Fruit fly (Drosophila melanogaster) whole organism, embryonic: Measurements from ENCODE around the gene CG5013.

Experiments
- Ada2b ChIP-seq: fragments of 200-800 bp; sonication (Bioruptor generic); IDR thresholded peaks from 2 replicates; pipeline ENCODE4 v1.3.6; 2022; ENCODE audit warnings: missing biosample characterization, missing genetic modification characterization
- B-H1 ChIP-seq: fragments of 200-800 bp; sonication (Bioruptor generic); IDR thresholded peaks from 3 replicates; pipeline ENCODE4 v1.3.6; 2022; ENCODE audit warnings: missing biosample characterization, missing genetic modification characterization
- CG10147 ChIP-seq: fragments of 200-800 bp; sonication (Bioruptor generic); optimal IDR thresholded peaks from 2 replicates; lab custom pipeline; 2019; ENCODE audit warnings: missing biosample characterization, mild to moderate bottlenecking, missing genetic modification characterization, moderate library complexity
- CG10462 ChIP-seq: fragments of 200-800 bp; sonication (Bioruptor generic); optimal IDR thresholded peaks from 2 replicates; lab custom pipeline; 2016; ENCODE audit warnings: missing biosample characterization, missing genetic modification characterization
- CG10979 ChIP-seq: fragments of 200-800 bp; sonication (Bioruptor generic); optimal IDR thresholded peaks from 2 replicates; lab custom pipeline; 2018; ENCODE audit warnings: missing biosample characterization, mild to moderate bottlenecking, missing genetic modification characterization, moderate library complexity
- CG11085 ChIP-seq: fragments of 200-800 bp; sonication (Bioruptor generic); IDR thresholded peaks from 2 replicates; pipeline ENCODE4 v1.3.6; 2022; ENCODE audit warnings: missing biosample characterization, missing genetic modification characterization
- CG15011 ChIP-seq: fragments of 200-800 bp; sonication (Bioruptor generic); optimal IDR thresholded peaks from 3 replicates; lab custom pipeline; 2018; ENCODE audit warnings: missing biosample characterization, mild to moderate bottlenecking, missing genetic modification characterization
- CG17328 ChIP-seq: fragments of 200-800 bp; sonication (Bioruptor generic); IDR thresholded peaks from 2 replicates; pipeline ENCODE4 v1.3.6; 2022; ENCODE audit warnings: missing biosample characterization, missing genetic modification characterization
- CG17568 ChIP-seq: fragments of 200-800 bp; sonication (Bioruptor generic); optimal IDR thresholded peaks from 2 replicates; lab custom pipeline; 2018; ENCODE audit warnings: missing biosample characterization, mild to moderate bottlenecking, missing genetic modification characterization, moderate library complexity
- CG1832 ChIP-seq: fragments of 200-800 bp; sonication (Bioruptor generic); optimal IDR thresholded peaks from 2 replicates; lab custom pipeline; 2017; ENCODE audit warnings: missing biosample characterization, mild to moderate bottlenecking, missing genetic modification characterization, inconsistent platforms
- CG18599 ChIP-seq: fragments of 200-800 bp; sonication (Bioruptor generic); optimal IDR thresholded peaks from 3 replicates; lab custom pipeline; 2017; ENCODE audit warnings: missing biosample characterization, missing genetic modification characterization, mild to moderate bottlenecking, moderate library complexity, missing genetic modification reagents
- CG2889 ChIP-seq: fragments of 200-800 bp; sonication (Bioruptor generic); IDR thresholded peaks from 3 replicates; pipeline ENCODE4 v1.3.6; 2022; ENCODE audit warnings: missing biosample characterization, missing genetic modification characterization
- CG3407 ChIP-seq: fragments of 200-800 bp; sonication (Bioruptor generic); optimal IDR thresholded peaks from 2 replicates; lab custom pipeline; 2018; ENCODE audit warnings: missing biosample characterization, mild to moderate bottlenecking, missing genetic modification characterization
- CG34422 ChIP-seq: fragments of 200-800 bp; sonication (Bioruptor generic); IDR thresholded peaks from 3 replicates; pipeline ENCODE4 v1.3.6; 2022; ENCODE audit warnings: missing biosample characterization, missing genetic modification characterization
- CG4424 ChIP-seq: fragments of 200-800 bp; sonication (Bioruptor generic); optimal IDR thresholded peaks from 3 replicates; lab custom pipeline; 2016; ENCODE audit warnings: missing biosample characterization, missing genetic modification characterization
- CG6654 ChIP-seq: fragments of 200-800 bp; sonication (Bioruptor generic); optimal IDR thresholded peaks from 2 replicates; lab custom pipeline; 2017; ENCODE audit warnings: missing biosample characterization, mild to moderate bottlenecking, missing genetic modification characterization
- CG6813 ChIP-seq: fragments of 200-800 bp; sonication (Bioruptor generic); optimal IDR thresholded peaks from 2 replicates; lab custom pipeline; 2017; ENCODE audit warnings: missing biosample characterization, missing genetic modification characterization, mild to moderate bottlenecking, moderate library complexity, missing genetic modification reagents
- CG8089 ChIP-seq: fragments of 200-800 bp; sonication (Bioruptor generic); optimal IDR thresholded peaks from 3 replicates; lab custom pipeline; 2016; ENCODE audit warnings: missing biosample characterization, missing genetic modification characterization
- CG8359 ChIP-seq: fragments of 200-800 bp; sonication (Bioruptor generic); optimal IDR thresholded peaks from 2 replicates; lab custom pipeline; 2017; ENCODE audit warnings: missing biosample characterization, mild to moderate bottlenecking, missing genetic modification characterization, borderline replicate concordance
- CG8924 ChIP-seq: fragments of 200-800 bp; optimal IDR thresholded peaks from 3 replicates; lab custom pipeline; 2019; ENCODE audit warnings: missing biosample characterization, mild to moderate bottlenecking, missing genetic modification characterization, moderate library complexity
- Camta ChIP-seq: fragments of 200-800 bp; sonication (Bioruptor generic); optimal IDR thresholded peaks from 2 replicates; lab custom pipeline; 2016; ENCODE audit warnings: missing biosample characterization, missing genetic modification characterization
- Deaf1 ChIP-seq: fragments of 200-800 bp; optimal IDR thresholded peaks from 3 replicates; lab custom pipeline; 2019; ENCODE audit warnings: missing biosample characterization, mild to moderate bottlenecking, missing genetic modification characterization, moderate library complexity
- Dip3 ChIP-seq: fragments of 200-800 bp; sonication (Bioruptor generic); optimal IDR thresholded peaks from 3 replicates; lab custom pipeline; 2016; ENCODE audit warnings: missing biosample characterization, missing genetic modification characterization
- Fer3 ChIP-seq: fragments of 200-800 bp; sonication (Bioruptor generic); optimal IDR thresholded peaks from 2 replicates; lab custom pipeline; 2018; ENCODE audit warnings: missing biosample characterization, mild to moderate bottlenecking, missing genetic modification characterization, moderate library complexity
- GATAe ChIP-seq: fragments of 200-800 bp; sonication (Bioruptor generic); conservative IDR thresholded peaks from 2 replicates; pipeline ENCODE4 v1.3.6; 2022; ENCODE audit warnings: missing biosample characterization, missing genetic modification characterization
- Med ChIP-seq: fragments of 200-800 bp; sonication (Bioruptor generic); peaks from one replicate; lab custom pipeline; 2016; ENCODE audit warnings: missing biosample characterization, missing genetic modification characterization, mild to moderate bottlenecking, inconsistent platforms, moderate library complexity
- Nf-YB ChIP-seq: fragments of 200-800 bp; sonication (Bioruptor generic); optimal IDR thresholded peaks from 3 replicates; lab custom pipeline; 2019; ENCODE audit warnings: missing biosample characterization, mild to moderate bottlenecking, missing genetic modification characterization, moderate library complexity
- Ravus ChIP-seq: fragments of 200-800 bp; sonication (Bioruptor generic); IDR thresholded peaks from 2 replicates; pipeline ENCODE4 v1.3.6; 2022; ENCODE audit warnings: missing biosample characterization, missing genetic modification characterization
- Ssrp ChIP-seq: fragments of 200-800 bp; sonication (Bioruptor generic); optimal IDR thresholded peaks from 2 replicates; lab custom pipeline; 2018; ENCODE audit warnings: missing biosample characterization, mild to moderate bottlenecking, missing genetic modification characterization, moderate library complexity
- Taf1 ChIP-seq: fragments of 200-800 bp; sonication (Bioruptor generic); IDR thresholded peaks from 2 replicates; pipeline ENCODE4 v1.3.6; 2022; ENCODE audit warnings: missing biosample characterization, missing genetic modification characterization
- al ChIP-seq: fragments of 200-800 bp; sonication (Bioruptor generic); IDR thresholded peaks from 2 replicates; pipeline ENCODE4 v1.3.6; 2022; ENCODE audit warnings: missing biosample characterization, missing genetic modification characterization
- ci ChIP-seq: fragments of 200-800 bp; sonication (Bioruptor generic); IDR thresholded peaks from 3 replicates; pipeline ENCODE4 v1.3.6; 2022; ENCODE audit warnings: missing biosample characterization, missing genetic modification characterization
- esg ChIP-seq: fragments of 200-800 bp; sonication (Bioruptor generic); conservative IDR thresholded peaks from 2 replicates; pipeline ENCODE4 v1.3.6; 2022; ENCODE audit warnings: missing biosample characterization, missing genetic modification characterization
- gsb ChIP-seq: fragments of 200-800 bp; sonication (Bioruptor generic); IDR thresholded peaks from 2 replicates; pipeline ENCODE4 v1.3.6; 2022; ENCODE audit warnings: missing biosample characterization, missing genetic modification characterization
- kni ChIP-seq: fragments of 200-800 bp; sonication (Bioruptor generic); optimal IDR thresholded peaks from 3 replicates; lab custom pipeline; 2017; ENCODE audit warnings: mild to moderate bottlenecking, missing biosample characterization, missing genetic modification reagents, missing genetic modification characterization
- nau ChIP-seq: fragments of 200-800 bp; sonication (Bioruptor generic); optimal IDR thresholded peaks from 3 replicates; lab custom pipeline; 2017; ENCODE audit warnings: missing biosample characterization, mild to moderate bottlenecking, missing genetic modification characterization, missing genetic modification reagents
- pan ChIP-seq, 4 experiments: fragments of >200 bp in 3 of 4; fragments of 200-800 bp in 1 of 4; sonication (Bioruptor generic) in 1 of 4; optimal IDR thresholded peaks in 3 of 4; IDR thresholded peaks in 1 of 4; 2 replicates each; pipeline versions ENCODE4 v1.3.6 to Lab custom; 2017 to 2022; ENCODE audit warnings: missing biosample characterization in 2 of 4, missing genetic modification characterization in 2 of 4, mixed read lengths in 1 of 4
- pros ChIP-seq: fragments of 200-800 bp; sonication (Bioruptor generic); optimal IDR thresholded peaks from 3 replicates; lab custom pipeline; 2019; ENCODE audit warnings: missing biosample characterization, mild to moderate bottlenecking, missing genetic modification characterization, moderate library complexity
- rib ChIP-seq: fragments of 200-800 bp; sonication (Bioruptor generic); IDR thresholded peaks from 2 replicates; pipeline ENCODE4 v1.3.6; 2022; ENCODE audit warnings: missing biosample characterization, missing genetic modification characterization
- ro ChIP-seq: fragments of 200-800 bp; sonication (Bioruptor generic); IDR thresholded peaks from 2 replicates; pipeline ENCODE4 v1.3.6; 2022; ENCODE audit warnings: missing biosample characterization, missing genetic modification characterization
- salm ChIP-seq: fragments of 200-800 bp; sonication (Bioruptor generic); optimal IDR thresholded peaks from 2 replicates; lab custom pipeline; 2018; ENCODE audit warnings: missing biosample characterization, mild to moderate bottlenecking, missing genetic modification characterization
- sisA ChIP-seq: fragments of 200-800 bp; sonication (Bioruptor generic); IDR thresholded peaks from 2 replicates; pipeline ENCODE4 v1.3.6; 2022; ENCODE audit warnings: missing biosample characterization, missing genetic modification characterization
- sna ChIP-seq: fragments of 200-800 bp; sonication (Bioruptor generic); IDR thresholded peaks from 2 replicates; pipeline ENCODE4 v1.3.6; 2022; ENCODE audit warnings: missing biosample characterization, missing genetic modification characterization; ENCODE audit not compliant: partially characterized antibody
- stc ChIP-seq: fragments of 200-800 bp; sonication (Bioruptor generic); IDR thresholded peaks from 2 replicates; pipeline ENCODE4 v1.3.6; 2022; ENCODE audit warnings: missing biosample characterization, missing genetic modification characterization
- sug ChIP-seq: fragments of 200-800 bp; optimal IDR thresholded peaks from 2 replicates; lab custom pipeline; 2019; ENCODE audit warnings: missing biosample characterization, mild to moderate bottlenecking, missing genetic modification characterization, moderate library complexity
- vfl ChIP-seq: fragments of 200-800 bp; sonication (Bioruptor generic); optimal IDR thresholded peaks from 2 replicates; lab custom pipeline; 2016; ENCODE audit warnings: missing biosample characterization, missing genetic modification characterization
- vnd ChIP-seq: fragments of 200-800 bp; sonication (Bioruptor generic); IDR thresholded peaks from 3 replicates; pipeline ENCODE4 v1.3.6; 2022; ENCODE audit warnings: missing biosample characterization, missing genetic modification characterization; ENCODE audit not compliant: partially characterized antibody
- vvl ChIP-seq: fragments of 200-800 bp; sonication (Bioruptor generic); IDR thresholded peaks from 2 replicates; pipeline ENCODE4 v1.3.6; 2022; ENCODE audit warnings: missing biosample characterization, missing genetic modification characterization
- z ChIP-seq: fragments of 200-800 bp; sonication (Bioruptor generic); IDR thresholded peaks from 3 replicates; pipeline ENCODE4 v1.3.6; 2022; ENCODE audit warnings: missing biosample characterization, missing genetic modification characterization
- zen ChIP-seq: fragments of 200-800 bp; sonication (Bioruptor generic); optimal IDR thresholded peaks from 3 replicates; lab custom pipeline; 2018; ENCODE audit warnings: missing biosample characterization, mild to moderate bottlenecking, missing genetic modification characterization, moderate library complexity

Gene CG5013

DNA sequence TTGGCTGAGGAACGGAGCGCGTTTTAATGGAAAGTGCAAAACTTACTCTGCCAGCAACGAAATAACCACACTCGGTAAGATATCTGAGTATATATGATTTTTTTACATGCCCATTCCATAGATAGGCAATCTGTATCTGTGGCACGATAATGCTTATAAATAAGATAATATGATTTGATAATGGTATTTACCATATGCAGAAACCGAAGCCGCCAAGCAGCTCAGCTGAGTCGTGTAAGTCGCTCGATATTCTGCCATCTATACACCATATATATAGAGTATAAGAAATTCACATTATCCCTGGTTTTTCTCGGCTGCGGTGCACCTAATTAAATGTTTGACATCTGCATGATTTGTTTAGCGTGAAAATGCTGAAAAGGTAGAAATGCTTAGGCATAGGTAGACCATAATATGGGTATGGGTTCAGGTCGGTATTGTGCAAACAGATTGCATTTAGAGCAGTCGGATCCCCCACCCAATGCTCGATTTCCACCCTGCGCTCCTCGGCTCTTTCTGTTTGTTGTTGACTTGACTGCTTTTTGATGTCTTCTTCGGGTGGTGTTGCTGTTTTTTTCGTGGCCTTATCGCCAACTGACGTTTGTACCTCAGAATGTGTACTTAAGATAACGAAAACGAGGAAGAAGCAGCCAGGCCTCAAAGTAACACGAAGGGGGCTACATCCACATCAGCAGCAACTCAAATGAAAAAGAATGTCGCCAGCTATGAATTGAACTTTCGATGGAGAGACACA, 42.5 kb upstream of the CG5013 start:
- TF ChIP-seq CG3407 (no peak), CG10462 (no peak), salm (tag; lab: Kevin White, UChicago) (no peak), CG10979 (no peak), ro (GFP tag; lab: Robert Waterston, UW) (no peak), Dip3 (GFP tag; lab: Kevin White, UChicago) (no peak), vvl (GFP tag; lab: Robert Waterston, UW) (no peak), CG15011 (no peak), Camta (GFP tag; lab: Kevin White, UChicago) (no peak), pan (optimal IDR thresholded peaks at IDR 0.05; lab: Kevin White, UChicago) (no peak), pan (GFP tag; optimal IDR thresholded peaks at IDR 0.05 in 1 of 2, IDR thresholded peaks at IDR 0.05 in 1 of 2) (no peak), vfl (GFP tag; lab: Kevin White, UChicago) (no peak), CG17328 (GFP tag; lab: Robert Waterston, UW) (no peak), sna (GFP tag; lab: Robert Waterston, UW) (no peak), Deaf1 (peak; percentile 35), sisA (no peak), Ravus (no peak), CG6654 (GFP tag; lab: Kevin White, UChicago) (no peak), sug (tag; lab: Kevin White, UChicago) (peak; percentile 35), CG6813 (GFP tag; lab: Kevin White, UChicago) (peak; percentile 24), gsb (GFP tag; lab: Robert Waterston, UW) (no peak), B-H1 (GFP tag; lab: Robert Waterston, UW) (no peak), CG2889 (no peak), CG11085 (GFP tag; lab: Robert Waterston, UW) (no peak), CG4424 (GFP tag; lab: Kevin White, UChicago) (no peak), pros (peak; percentile 17), vnd (GFP tag; lab: Robert Waterston, UW) (no peak), z (no peak), stc (GFP tag; lab: Robert Waterston, UW) (no peak), CG18599 (GFP tag; lab: Kevin White, UChicago) (no peak), zen (tag; lab: Kevin White, UChicago) (no peak), Nf-YB (no peak), CG1832 (GFP tag; lab: Kevin White, UChicago) (no peak), Med (GFP tag; lab: Kevin White, UChicago) (peak; percentile 73), CG8089 (no peak), Ssrp (tag; lab: Kevin White, UChicago) (no peak), ci (GFP tag; lab: Robert Waterston, UW) (peak; percentile 41; the same call in 1 of the 3 replicates), CG17568 (no peak), rib (GFP tag; lab: Robert Waterston, UW) (no peak), CG8359 (GFP tag; lab: Kevin White, UChicago) (peak; percentile 16), kni (GFP tag; lab: Kevin White, UChicago) (peak; percentile 47), CG10147 (GFP tag; lab: Kevin White, UChicago) (no peak), CG34422 (no peak), Ada2b (GFP tag; lab: Robert Waterston, UW) (no peak), al (GFP tag; lab: Robert Waterston, UW) (no peak), Taf1 (GFP tag; lab: Robert Waterston, UW) (no peak), Fer3 (tag; lab: Kevin White, UChicago) (no peak), esg (no peak), GATAe (GFP tag; lab: Robert Waterston, UW) (peak; percentile 87), nau (GFP tag; lab: Kevin White, UChicago) (no peak), CG8924 (tag; lab: Kevin White, UChicago) (no peak)
